Worm (Caenorhabditis elegans) whole organism, L1 larva: ENCODE data around the gene sem-5.

Experiments used
- ama-1 ChIP-seq: fragments of 150-350 bp; optimal IDR thresholded peaks from 2 replicates; lab custom pipeline; 2014
- dpl-1 ChIP-seq, 3 experiments: fragments of 150-350 bp in 2 of 3; sonication (generic microtip) in 1 of 3; optimal IDR thresholded peaks; 2 replicates each; lab custom pipeline; 2014 to 2017; ENCODE audit warnings: missing biosample characterization in 3 of 3, missing genetic modification characterization in 3 of 3, missing genetic modification reagents in 3 of 3
- egl-27 ChIP-seq, 2 experiments: fragments of 150-350 bp in 1 of 2; sonication (generic microtip); optimal IDR thresholded peaks; 3 replicates each; lab custom pipeline; 2017 to 2018; ENCODE audit warnings: missing biosample characterization in 2 of 2, missing genetic modification characterization in 2 of 2, missing genetic modification reagents in 2 of 2
- fos-1 ChIP-seq: fragments of 150-350 bp; optimal IDR thresholded peaks from 2 replicates; lab custom pipeline; 2014; ENCODE audit warnings: missing biosample characterization, missing genetic modification characterization
- jun-1 ChIP-seq: fragments of 150-350 bp; optimal IDR thresholded peaks from 2 replicates; lab custom pipeline; 2014; ENCODE audit warnings: missing biosample characterization, missing genetic modification reagents, missing genetic modification characterization
- lin-14 ChIP-seq: fragments of 200-800 bp; sonication (Bioruptor generic); optimal IDR thresholded peaks from 2 replicates; lab custom pipeline; 2018; ENCODE audit warnings: mild to moderate bottlenecking, missing genetic modification characterization, moderate library complexity, missing compliant biosample characterization
- mef-2 ChIP-seq: fragments of 150-350 bp; optimal IDR thresholded peaks from 2 replicates; lab custom pipeline; 2014; ENCODE audit warnings: missing biosample characterization, missing genetic modification characterization
- nhr-28 ChIP-seq: fragments of 150-350 bp; optimal IDR thresholded peaks from 2 replicates; lab custom pipeline; 2014; ENCODE audit warnings: missing biosample characterization, missing genetic modification characterization
- nhr-90 ChIP-seq: sonication (generic microtip); optimal IDR thresholded peaks from 2 replicates; lab custom pipeline; 2016; ENCODE audit warnings: mild to moderate bottlenecking, missing genetic modification characterization, missing compliant biosample characterization; ENCODE audit not compliant: poor library complexity
- skn-1 ChIP-seq: fragments of 150-350 bp; optimal IDR thresholded peaks from 2 replicates; lab custom pipeline; 2014; ENCODE audit warnings: missing biosample characterization, missing genetic modification characterization
- unc-130 ChIP-seq: fragments of 150-350 bp; optimal IDR thresholded peaks from 2 replicates; lab custom pipeline; 2017; ENCODE audit warnings: missing biosample characterization, missing genetic modification characterization, inconsistent platforms
- unc-62 ChIP-seq: fragments of 150-350 bp; optimal IDR thresholded peaks from 2 replicates; lab custom pipeline; 2014; ENCODE audit warnings: missing biosample characterization, missing genetic modification reagents, missing genetic modification characterization
- ztf-11 ChIP-seq, 2 experiments: sonication (generic microtip); optimal IDR thresholded peaks; 2 replicates each; lab custom pipeline; 2016 to 2017; ENCODE audit warnings: missing genetic modification characterization in 2 of 2, missing biosample characterization in 1 of 2, missing compliant biosample characterization in 1 of 2

DNA sequence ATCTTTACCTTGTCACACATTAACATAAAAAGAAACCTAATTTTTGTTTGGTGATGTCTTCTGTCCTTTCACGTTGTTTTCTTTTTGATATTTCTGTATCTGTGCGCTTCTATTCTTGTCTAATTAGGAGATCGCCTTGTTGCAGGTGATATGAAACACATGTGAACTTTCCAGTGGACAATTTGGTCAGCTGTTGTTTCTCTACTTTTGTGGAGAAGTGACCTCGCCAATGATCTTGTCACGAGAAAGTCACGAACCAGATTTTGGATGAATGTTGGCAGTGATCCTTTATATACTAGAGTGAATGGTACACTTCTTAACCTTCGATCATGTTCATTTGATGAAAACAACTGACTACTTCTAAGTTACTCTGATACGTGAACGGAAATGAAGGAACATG, 29.1 kb downstream of the sem-5 start:
- TF ChIP-seq egl-27 (tag; optimal IDR thresholded peaks at IDR 0.05; lab: Kevin White, UChicago): no peak
- TF ChIP-seq nhr-28 (tag; lab: Kevin White, UChicago): no peak
- no peak for TF ChIP-seq lin-14
- no peak for TF ChIP-seq skn-1 (tag; lab: Kevin White, UChicago)
- TF ChIP-seq dpl-1 (GFP tag; optimal IDR thresholded peaks at IDR 0.05; lab: Kevin White, UChicago): no peak
- no peak for TF ChIP-seq unc-62 (GFP tag; lab: Kevin White, UChicago)
- no peak for TF ChIP-seq ama-1 (lab: Kevin White, UChicago)
- no peak for TF ChIP-seq fos-1
- TF ChIP-seq mef-2: no peak
- no peak for TF ChIP-seq jun-1
- peak; percentile 69 for TF ChIP-seq unc-130 (tag; lab: Kevin White, UChicago)
- no peak for TF ChIP-seq ztf-11 (tag; optimal IDR thresholded peaks at IDR 0.05; lab: Kevin White, UChicago)
- TF ChIP-seq nhr-90: no peak
